Fruit fly (Drosophila melanogaster): ENCODE results near the gene RpS15Aa.

DNA sequence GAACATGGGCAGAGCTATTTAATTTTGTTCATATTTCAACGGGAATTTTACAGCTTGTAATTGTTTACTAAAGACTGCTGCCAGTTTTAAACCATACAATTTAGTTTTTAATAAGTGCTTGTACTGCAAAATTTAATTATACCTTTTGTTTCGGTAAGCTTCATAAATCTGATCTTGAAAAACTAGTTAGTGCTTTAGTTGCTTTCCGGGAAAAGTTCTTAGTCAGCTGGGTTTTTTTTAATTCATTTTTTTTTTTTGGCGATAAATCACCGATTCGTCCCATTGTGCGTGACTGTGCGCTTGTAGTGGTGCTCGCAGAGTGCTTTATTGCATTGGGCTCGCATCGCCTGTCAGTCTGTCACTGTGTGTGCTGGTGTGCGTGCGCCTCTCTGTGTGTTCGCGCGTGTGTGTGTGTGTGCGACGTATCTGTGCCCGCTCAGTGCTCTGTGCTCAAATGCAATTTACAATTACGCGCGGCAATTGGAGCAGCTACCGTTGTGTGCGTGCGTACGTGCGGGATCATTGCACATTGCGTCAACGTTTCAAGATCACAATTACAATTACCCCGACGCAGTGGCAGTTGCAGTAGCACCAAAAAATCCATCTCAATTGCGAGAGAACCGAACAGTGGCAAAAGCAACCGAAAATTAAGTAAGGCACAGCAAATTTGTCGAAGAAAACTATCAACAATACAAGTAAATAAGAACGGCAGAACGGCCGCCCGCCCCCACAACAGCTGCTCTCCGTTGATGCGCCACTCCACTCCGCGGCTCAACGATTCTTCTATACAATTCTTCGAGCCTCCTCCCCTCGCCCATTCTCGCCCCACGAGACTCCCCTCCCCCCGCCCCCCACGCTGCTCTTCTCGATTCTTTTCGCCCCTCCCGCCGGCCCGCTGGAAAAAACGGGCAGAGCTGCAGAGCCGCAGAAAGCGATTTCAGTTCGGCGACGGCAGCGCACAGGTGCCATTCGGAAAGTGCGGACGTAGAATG is 33.6 kb downstream of the RpS15Aa start:
- TF ChIP-seq Myc (optimal IDR thresholded peaks at IDR 0.05) (no peak), psq (optimal IDR thresholded peaks at IDR 0.05) (no peak)

Data from Kc167 (cell line).